Worm (Caenorhabditis elegans): ENCODE results near the gene B0524.3.

- TF ChIP-seq him-1 (tag; optimal IDR thresholded peaks at IDR 0.05): no peak
- TF ChIP-seq dao-5 (tag; optimal IDR thresholded peaks at IDR 0.05): no peak
- no peak for TF ChIP-seq W03F9.2 (tag; optimal IDR thresholded peaks at IDR 0.05)
Observed at ce11 chrIII:1930714-1931273, 43.3 kb downstream of the B0524.3 start.

All from whole organism, L4/young adult.